Fruit fly (Drosophila melanogaster) whole organism, larva: ENCODE measurements around the gene CG31279.
A peak's percentile ranks its signal among the peaks of the same experiment; 100 is the strongest.

ENCODE experiments used
- noc ChIP-seq: fragments of 200-800 bp; sonication (Bioruptor generic); optimal IDR thresholded peaks from 3 replicates; lab custom pipeline; 2019; ENCODE audit warnings: missing biosample characterization, mild to moderate bottlenecking, missing genetic modification characterization, moderate library complexity

The CG31279 gene

dm6 chr3R:16434599-16434998, 4.1 kb downstream of the CG31279 start, which contains the start of gene CG14881:
Gene CG14881, plus strand, starts transcription at chr3R:16434899.
- no peak for TF ChIP-seq noc (tag; lab: Kevin White, UChicago)

- no peak for TF ChIP-seq noc (tag; lab: Kevin White, UChicago)
These were observed 6.0 kb downstream of the CG31279 start, which contains the start of gene mRpS33 for dm6 chr3R:16436374-16437037. Gene mRpS33, minus strand, starts transcription at chr3R:16436597.

dm6 chr3R:16441367-16441923, 11.0 kb downstream of the CG31279 start, which contains the start of gene ema:
Gene ema, minus strand, starts transcription at chr3R:16441661.
- TF ChIP-seq noc (tag; lab: Kevin White, UChicago) = no peak

dm6 chr3R:16442937-16443336, 12.5 kb downstream of the CG31279 start, which contains the start of the genes Ttc1 and CG14882:
Gene Ttc1, minus strand, starts transcription at chr3R:16443007.
Gene CG14882, plus strand, starts transcription at chr3R:16443207.
- peak; percentile 86 for TF ChIP-seq noc (tag; lab: Kevin White, UChicago)

- TF ChIP-seq noc (tag; lab: Kevin White, UChicago) = peak; percentile 7
These were observed 16.4 kb downstream of the CG31279 start for dm6 chr3R:16446836-16447235.

- no peak for TF ChIP-seq noc (tag; lab: Kevin White, UChicago)
These were observed 17.1 kb downstream of the CG31279 start for dm6 chr3R:16447448-16448045.

dm6 chr3R:16448378-16449134, 18.1 kb downstream of the CG31279 start:
- TF ChIP-seq noc (tag; lab: Kevin White, UChicago) = peak; percentile 80

- TF ChIP-seq noc (tag; lab: Kevin White, UChicago) = peak; percentile 84
These were observed 18.9 kb downstream of the CG31279 start for dm6 chr3R:16449187-16449973.

dm6 chr3R:16452954-16453587, 22.6 kb downstream of the CG31279 start:
- no peak for TF ChIP-seq noc (tag; lab: Kevin White, UChicago)

- TF ChIP-seq noc (tag; lab: Kevin White, UChicago) = no peak
These were observed 23.1 kb downstream of the CG31279 start, which contains the start of gene Pak3 for dm6 chr3R:16453597-16453996. Gene Pak3, minus strand, starts transcription at chr3R:16453821.

- TF ChIP-seq noc (tag; lab: Kevin White, UChicago) = no peak
These were observed 23.7 kb downstream of the CG31279 start, which contains the start of gene CG10405 for dm6 chr3R:16454192-16454591. Gene CG10405, plus strand, starts transcription at chr3R:16454492.

- TF ChIP-seq noc (tag; lab: Kevin White, UChicago) = no peak
These were observed 25.4 kb downstream of the CG31279 start, which contains the start of gene CG14883 for dm6 chr3R:16455875-16456274. Gene CG14883, plus strand, starts transcription at chr3R:16456052.

- TF ChIP-seq noc (tag; lab: Kevin White, UChicago) = no peak
These were observed 26.1 kb downstream of the CG31279 start for dm6 chr3R:16456607-16457006.

dm6 chr3R:16468556-16468955, 38.1 kb downstream of the CG31279 start:
- TF ChIP-seq noc (tag; lab: Kevin White, UChicago) = no peak
